Worm (Caenorhabditis elegans) whole organism, L4 larva: ENCODE measurements around the gene shn-1.

ENCODE experiments used
- D1046.2 ChIP-seq: fragments of 200-800 bp; sonication (Bioruptor generic); IDR thresholded peaks from 2 replicates; pipeline ENCODE4 v1.3.6; 2022; ENCODE audit warnings: missing genetic modification characterization, missing compliant biosample characterization
- F10B5.3 ChIP-seq: sonication (generic microtip); optimal IDR thresholded peaks from 2 replicates; lab custom pipeline; 2016; ENCODE audit warnings: mild to moderate bottlenecking, missing genetic modification characterization, missing compliant biosample characterization
- F49E8.2 ChIP-seq: sonication (generic microtip); optimal IDR thresholded peaks from 2 replicates; lab custom pipeline; 2016; ENCODE audit warnings: missing compliant biosample characterization, mild to moderate bottlenecking, missing genetic modification characterization, borderline replicate concordance
- T20F7.1 ChIP-seq: fragments of 200-800 bp; sonication (Bioruptor generic); optimal IDR thresholded peaks from 2 replicates; lab custom pipeline; 2018; ENCODE audit warnings: mild to moderate bottlenecking, missing genetic modification characterization, missing compliant biosample characterization
- T26A8.4 ChIP-seq: fragments of 200-800 bp; sonication (Bioruptor generic); IDR thresholded peaks from 2 replicates; pipeline ENCODE4 v1.3.6; 2022; ENCODE audit warnings: missing genetic modification characterization, missing compliant biosample characterization
- ceh-32 ChIP-seq: sonication (generic microtip); optimal IDR thresholded peaks from 2 replicates; lab custom pipeline; 2016; ENCODE audit warnings: mild to moderate bottlenecking, missing genetic modification characterization, missing compliant biosample characterization; ENCODE audit not compliant: poor library complexity
- ceh-44 ChIP-seq: fragments of 200-800 bp; sonication (Bioruptor generic); IDR thresholded peaks from 2 replicates; pipeline ENCODE4 v1.3.6; 2022; ENCODE audit warnings: missing genetic modification reagents, missing genetic modification characterization, missing compliant biosample characterization
- ces-1 ChIP-seq: fragments of 150-350 bp; sonication (generic microtip); optimal IDR thresholded peaks from 4 replicates; lab custom pipeline; 2014; ENCODE audit warnings: missing biosample characterization, missing genetic modification reagents, missing genetic modification characterization
- cey-2 ChIP-seq: sonication (generic microtip); optimal IDR thresholded peaks from 3 replicates; lab custom pipeline; 2017; ENCODE audit warnings: missing genetic modification characterization, mild to moderate bottlenecking, missing compliant biosample characterization, antibody characterized with exemption, borderline replicate concordance; ENCODE audit not compliant: insufficient read depth
- dmd-9 ChIP-seq: fragments of 200-800 bp; sonication (Bioruptor generic); IDR thresholded peaks from 2 replicates; pipeline ENCODE4 v1.3.6; 2022; ENCODE audit warnings: missing genetic modification reagents, missing genetic modification characterization, missing compliant biosample characterization
- dpl-1 ChIP-seq: fragments of 150-350 bp; optimal IDR thresholded peaks from 2 replicates; lab custom pipeline; 2014; ENCODE audit warnings: missing biosample characterization, missing genetic modification reagents, missing genetic modification characterization
- duxl-1 ChIP-seq: sonication (generic microtip); optimal IDR thresholded peaks from 2 replicates; lab custom pipeline; 2016; ENCODE audit warnings: mild to moderate bottlenecking, missing genetic modification characterization, moderate library complexity, missing compliant biosample characterization; ENCODE audit not compliant: poor library complexity
- fkh-10 ChIP-seq: fragments of 150-350 bp; optimal IDR thresholded peaks from 2 replicates; lab custom pipeline; 2014; ENCODE audit warnings: missing biosample characterization, missing genetic modification reagents, missing genetic modification characterization
- hlh-30 ChIP-seq: sonication (generic microtip); optimal IDR thresholded peaks from 2 replicates; lab custom pipeline; 2017; ENCODE audit warnings: antibody characterized with exemption, mild to moderate bottlenecking, missing genetic modification characterization, missing compliant biosample characterization; ENCODE audit not compliant: insufficient read depth
- hmg-1.1 ChIP-seq: fragments of 200-800 bp; sonication (Bioruptor generic); IDR thresholded peaks from 2 replicates; pipeline ENCODE4 v1.3.6; 2022; ENCODE audit warnings: missing genetic modification reagents, missing genetic modification characterization, missing compliant biosample characterization
- lin-1 ChIP-seq: fragments of 200-800 bp; sonication (Bioruptor generic); IDR thresholded peaks from 2 replicates; pipeline ENCODE4 v1.3.6; 2022; ENCODE audit warnings: missing genetic modification reagents, missing genetic modification characterization, missing compliant biosample characterization
- lin-39 ChIP-seq: fragments of 150-350 bp; optimal IDR thresholded peaks from 2 replicates; lab custom pipeline; 2014; ENCODE audit warnings: missing biosample characterization, missing genetic modification reagents, missing genetic modification characterization
- madf-5 ChIP-seq, 2 experiments: fragments of 200-800 bp; sonication (Bioruptor generic); IDR thresholded peaks; 2 replicates each; pipeline ENCODE4 v1.3.6; 2022; ENCODE audit warnings: missing compliant biosample characterization in 2 of 2, missing genetic modification characterization in 2 of 2
- madf-9 ChIP-seq: fragments of 200-800 bp; sonication (Bioruptor generic); conservative IDR thresholded peaks from 2 replicates; pipeline ENCODE4 v1.3.6; 2022; ENCODE audit warnings: missing genetic modification reagents, missing genetic modification characterization, missing compliant biosample characterization
- mdt-29 ChIP-seq: fragments of 200-800 bp; sonication (Bioruptor generic); IDR thresholded peaks from 2 replicates; pipeline ENCODE4 v1.3.6; 2022; ENCODE audit warnings: missing genetic modification reagents, missing genetic modification characterization, missing compliant biosample characterization
- mxl-3 ChIP-seq: fragments of 200-800 bp; sonication (Bioruptor generic); optimal IDR thresholded peaks from 2 replicates; lab custom pipeline; 2018; ENCODE audit warnings: mild to moderate bottlenecking, missing genetic modification characterization, missing compliant biosample characterization
- nhr-10 ChIP-seq: fragments of 150-350 bp; optimal IDR thresholded peaks from 2 replicates; lab custom pipeline; 2014; ENCODE audit warnings: missing biosample characterization, missing genetic modification characterization
- nhr-11 ChIP-seq: fragments of 150-350 bp; optimal IDR thresholded peaks from 2 replicates; lab custom pipeline; 2014; ENCODE audit warnings: missing biosample characterization, missing genetic modification characterization
- nhr-237 ChIP-seq: sonication (generic microtip); optimal IDR thresholded peaks from 2 replicates; lab custom pipeline; 2017; ENCODE audit warnings: missing biosample characterization, missing genetic modification characterization
- nhr-28 ChIP-seq: fragments of 150-350 bp; optimal IDR thresholded peaks from 2 replicates; lab custom pipeline; 2014; ENCODE audit warnings: missing biosample characterization, missing genetic modification characterization
- nhr-48 ChIP-seq: sonication (generic microtip); optimal IDR thresholded peaks from 2 replicates; lab custom pipeline; 2016; ENCODE audit warnings: mild to moderate bottlenecking, missing genetic modification characterization, missing compliant biosample characterization
- php-3 ChIP-seq: fragments of 200-800 bp; sonication (Bioruptor generic); IDR thresholded peaks from 2 replicates; pipeline ENCODE4 v1.3.6; 2022; ENCODE audit warnings: missing genetic modification reagents, missing genetic modification characterization, missing compliant biosample characterization
- snpc-1.2 ChIP-seq: fragments of 200-800 bp; sonication (Bioruptor generic); IDR thresholded peaks from 2 replicates; pipeline ENCODE4 v1.3.6; 2022; ENCODE audit warnings: missing genetic modification reagents, missing genetic modification characterization, missing compliant biosample characterization
- spr-1 ChIP-seq: sonication (generic microtip); optimal IDR thresholded peaks from 2 replicates; lab custom pipeline; 2016; ENCODE audit warnings: mild to moderate bottlenecking, missing genetic modification characterization, missing compliant biosample characterization
- tra-1 ChIP-seq: fragments of 200-800 bp; sonication (Bioruptor generic); IDR thresholded peaks from 2 replicates; pipeline ENCODE4 v1.3.6; 2022; ENCODE audit warnings: missing genetic modification reagents, missing genetic modification characterization, missing compliant biosample characterization
- unc-130 ChIP-seq: sonication (generic microtip); optimal IDR thresholded peaks from 2 replicates; lab custom pipeline; 2016; ENCODE audit warnings: missing genetic modification reagents, missing genetic modification characterization, missing compliant biosample characterization
- unc-62 ChIP-seq, 3 experiments: fragments of 150-350 bp in 1 of 3; sonication (generic microtip); optimal IDR thresholded peaks in 2 of 3; peaks in 1 of 3; 1 replicate in 1 of 3; 2 replicates in 2 of 3; lab custom pipeline; 2014 to 2017; ENCODE audit warnings: missing biosample characterization in 3 of 3, missing genetic modification characterization in 3 of 3, missing genetic modification reagents in 3 of 3, missing genotype in 1 of 3
- zip-11 ChIP-seq: fragments of 200-800 bp; sonication (Bioruptor generic); IDR thresholded peaks from 2 replicates; pipeline ENCODE4 v1.3.6; 2022; ENCODE audit warnings: missing genetic modification characterization, missing compliant biosample characterization
- zip-2 ChIP-seq: fragments of 150-350 bp; optimal IDR thresholded peaks from 2 replicates; lab custom pipeline; 2014; ENCODE audit warnings: missing biosample characterization, missing genetic modification characterization

Gene shn-1

DNA sequence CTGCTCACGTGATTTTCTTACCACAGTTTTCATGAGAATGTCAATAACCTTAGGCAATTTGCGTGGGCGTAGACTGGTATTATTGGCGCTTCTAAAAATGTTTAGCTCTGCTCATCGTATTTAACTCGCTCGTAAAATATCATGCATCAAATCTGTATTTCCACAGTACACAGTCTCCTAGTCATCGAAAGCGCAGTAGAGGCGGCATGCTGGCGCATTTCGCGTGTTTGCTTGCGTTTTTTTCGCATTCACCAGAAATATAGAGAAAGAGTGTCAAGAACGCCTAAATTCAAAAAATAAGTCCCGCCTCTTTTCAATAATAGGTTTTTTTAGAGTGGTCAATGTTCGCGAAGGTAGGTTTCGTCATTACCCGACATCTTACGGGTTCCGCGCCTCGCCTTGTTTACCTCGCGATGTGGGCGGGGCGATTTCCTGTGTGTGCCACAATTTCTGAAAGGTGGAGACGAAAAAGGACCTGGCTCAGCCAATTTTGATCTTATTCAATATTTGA, 14.1 kb downstream of the shn-1 start (continued):
- TF ChIP-seq duxl-1 (tag; lab: Kevin White, UChicago) = peak; percentile 89

DNA sequence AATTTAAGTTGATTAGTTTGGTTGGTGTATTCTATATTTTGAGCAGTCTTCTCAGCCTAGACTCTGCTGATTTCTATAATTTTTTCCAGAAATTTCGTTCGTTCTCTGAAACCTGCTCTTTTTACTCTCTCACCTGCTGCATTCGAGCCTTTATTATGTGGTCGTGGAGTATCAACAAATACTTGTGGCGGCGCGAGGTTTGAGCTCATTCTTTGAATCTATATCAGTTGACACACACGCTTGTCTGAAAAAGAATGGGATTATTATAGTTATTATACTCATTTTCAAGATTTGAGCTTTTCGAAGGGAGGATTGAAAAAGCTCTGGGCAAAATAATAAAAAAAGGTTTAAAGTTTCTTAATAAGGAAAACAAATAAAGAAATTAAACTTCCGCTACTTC, 14.7 kb downstream of the shn-1 start:
- TF ChIP-seq hlh-30 (tag; lab: Kevin White, UChicago) = no peak
- peak; percentile 52 for TF ChIP-seq nhr-11 (tag; lab: Kevin White, UChicago)
- TF ChIP-seq T26A8.4 (GFP tag; lab: Robert Waterston, UW) = no peak
- TF ChIP-seq mdt-29 (GFP tag; lab: Robert Waterston, UW) = no peak
- TF ChIP-seq D1046.2 = no peak

DNA sequence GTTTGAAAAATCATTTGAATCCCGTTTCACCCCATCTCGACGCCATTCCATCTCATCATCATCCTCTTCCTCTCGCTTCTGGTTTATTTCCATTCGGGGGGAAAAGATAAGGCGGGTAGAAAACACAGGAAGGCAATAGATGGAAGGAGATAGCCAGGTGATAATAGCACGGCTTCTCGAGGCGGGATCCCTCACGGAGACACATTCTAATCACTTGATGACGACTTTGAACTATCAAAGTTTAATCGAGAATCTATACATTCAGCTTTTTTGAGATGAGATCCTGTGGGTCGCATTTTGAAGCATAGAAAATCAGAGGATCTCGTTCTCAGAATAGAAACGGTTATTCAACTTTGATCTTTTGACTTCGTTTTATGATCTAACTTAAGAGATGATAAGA, 18.8 kb downstream of the shn-1 start, which contains the start of gene C33B4.2:
Gene C33B4.2, minus strand, starts transcription at position 165 of the 400 bp plus-strand sequence.
- no peak for TF ChIP-seq nhr-28 (tag; lab: Kevin White, UChicago)
- no peak for TF ChIP-seq nhr-237 (tag; lab: Kevin White, UChicago)
- TF ChIP-seq unc-130 (GFP tag; lab: Kevin White, UChicago) = no peak
- no peak for TF ChIP-seq ceh-44
- TF ChIP-seq cey-2 (tag; lab: Kevin White, UChicago) = no peak
- TF ChIP-seq unc-62 (GFP tag; optimal IDR thresholded peaks at IDR 0.05 in 1 of 2; lab: Kevin White, UChicago) = no peak
- TF ChIP-seq unc-62 (tag; optimal IDR thresholded peaks at IDR 0.05; lab: Kevin White, UChicago) = no peak
- no peak for TF ChIP-seq fkh-10 (GFP tag; lab: Kevin White, UChicago)
- peak; percentile 46 for TF ChIP-seq nhr-48 (tag; lab: Kevin White, UChicago)
- no peak for TF ChIP-seq zip-11
- TF ChIP-seq mxl-3 (GFP tag; lab: Kevin White, UChicago) = peak; percentile 22
- no peak for TF ChIP-seq dmd-9
- no peak for TF ChIP-seq lin-1
- TF ChIP-seq nhr-10 = no peak
- TF ChIP-seq snpc-1.2 (GFP tag; lab: Robert Waterston, UW) = no peak
- no peak for TF ChIP-seq T26A8.4 (GFP tag; lab: Robert Waterston, UW)
- TF ChIP-seq spr-1 (tag; lab: Kevin White, UChicago) = no peak
- TF ChIP-seq dpl-1 = no peak

DNA sequence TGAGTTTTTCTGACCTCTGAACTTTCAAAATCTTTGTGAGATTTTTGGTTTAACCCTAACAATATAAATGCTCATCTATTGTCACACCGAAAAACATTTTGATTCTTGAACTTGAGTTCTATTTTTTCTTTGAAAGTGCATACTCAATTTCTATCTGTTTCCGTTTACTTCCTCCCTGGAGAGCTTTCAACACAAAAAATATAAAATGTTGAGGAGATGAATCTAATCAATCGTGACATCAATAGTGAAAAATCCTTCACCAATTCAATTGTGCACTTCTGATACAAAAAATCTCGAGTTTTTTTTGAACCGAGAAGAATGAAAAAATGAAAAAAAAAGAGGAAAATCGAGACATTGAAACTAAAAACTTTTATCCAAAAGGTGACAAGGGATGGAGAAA, 29.0 kb downstream of the shn-1 start:
- TF ChIP-seq madf-5 (GFP tag; IDR thresholded peaks at IDR 0.05; lab: Robert Waterston, UW) = no peak
- TF ChIP-seq fkh-10 (GFP tag; lab: Kevin White, UChicago) = peak; percentile 84
- no peak for TF ChIP-seq F10B5.3 (tag; lab: Kevin White, UChicago)
- peak; percentile 66 for TF ChIP-seq ces-1 (GFP tag; lab: Kevin White, UChicago)
- no peak for TF ChIP-seq dpl-1
- TF ChIP-seq T20F7.1 (GFP tag; lab: Kevin White, UChicago) = no peak
- no peak for TF ChIP-seq hmg-1.1

DNA sequence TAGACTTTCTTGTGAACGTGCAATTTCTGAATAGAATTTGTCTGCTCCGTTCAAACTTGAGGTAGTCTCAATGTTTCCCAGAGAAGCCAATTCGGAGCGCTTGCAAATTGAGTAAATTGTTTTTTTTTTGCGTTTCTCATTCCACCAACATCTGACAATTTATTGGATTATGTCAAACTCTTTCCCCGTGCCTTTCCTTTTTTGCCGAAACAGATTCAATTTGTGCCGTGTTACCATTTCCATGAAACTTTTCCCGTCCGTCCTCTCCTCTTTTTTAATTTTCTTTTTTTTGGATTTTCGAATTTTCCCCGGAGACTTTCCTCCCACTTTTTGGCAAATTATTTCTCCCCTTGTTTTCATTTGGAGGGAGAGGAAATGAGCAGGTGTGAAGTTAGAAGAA, 37.3 kb downstream of the shn-1 start:
- TF ChIP-seq madf-9 (GFP tag; lab: Robert Waterston, UW) (no peak), hlh-30 (tag; lab: Kevin White, UChicago) (no peak), ceh-32 (tag; lab: Kevin White, UChicago) (no peak), php-3 (GFP tag; lab: Robert Waterston, UW) (no peak)

DNA sequence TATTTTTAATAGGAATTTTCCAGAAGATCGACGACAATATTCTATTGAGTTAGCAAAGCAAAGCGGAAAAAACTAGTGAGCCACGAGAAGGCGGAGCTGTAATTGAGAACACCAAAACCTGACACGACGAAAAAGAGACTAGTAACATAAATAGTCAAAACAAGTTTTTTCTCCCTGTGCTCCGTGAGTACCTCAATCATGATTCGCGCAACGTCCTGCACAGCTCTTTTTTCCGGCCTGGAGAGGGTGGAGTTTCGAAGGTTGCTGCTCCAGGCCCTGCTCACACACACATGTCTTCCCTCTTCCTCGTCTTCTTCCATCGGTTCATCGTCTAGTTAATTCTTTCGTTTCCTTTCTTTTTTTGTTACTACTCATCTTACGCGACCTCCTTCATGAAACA, 39.2 kb downstream of the shn-1 start, which contains the start of gene clh-2:
Gene clh-2, plus strand, starts transcription at position 301 of the 400 bp plus-strand sequence.
- TF ChIP-seq tra-1 (GFP tag; lab: Robert Waterston, UW) = no peak
- no peak for TF ChIP-seq F49E8.2 (tag; lab: Kevin White, UChicago)
- TF ChIP-seq nhr-11 (tag; lab: Kevin White, UChicago) = no peak
- no peak for TF ChIP-seq zip-2 (tag; lab: Kevin White, UChicago)
- TF ChIP-seq lin-39 = no peak
